Worm (Caenorhabditis elegans) whole organism, L3 larva: ENCODE results near the gene T04H1.12.

Experiments used
- ama-1 ChIP-seq: fragments of 150-350 bp; optimal IDR thresholded peaks from 2 replicates; lab custom pipeline; 2018
- ceh-28 ChIP-seq: fragments of 150-350 bp; optimal IDR thresholded peaks from 2 replicates; lab custom pipeline; 2014; ENCODE audit warnings: missing biosample characterization, missing genetic modification reagents, missing genetic modification characterization
- ceh-82 ChIP-seq: fragments of 150-350 bp; optimal IDR thresholded peaks from 2 replicates; lab custom pipeline; 2014; ENCODE audit warnings: missing biosample characterization, missing genetic modification characterization
- elt-3 ChIP-seq, 3 experiments: fragments of 150-350 bp in 1 of 3; sonication (generic microtip) in 2 of 3; optimal IDR thresholded peaks; 2 replicates in 2 of 3; 4 replicates in 1 of 3; lab custom pipeline; 2014 to 2017; ENCODE audit warnings: missing biosample characterization in 3 of 3, missing genetic modification characterization in 3 of 3
- lin-39 ChIP-seq: fragments of 150-350 bp; optimal IDR thresholded peaks from 2 replicates; lab custom pipeline; 2018; ENCODE audit warnings: missing biosample characterization, missing genetic modification reagents, missing genetic modification characterization
- nfya-1 ChIP-seq: sonication (generic microtip); optimal IDR thresholded peaks from 2 replicates; lab custom pipeline; 2017; ENCODE audit warnings: missing genetic modification characterization, mild to moderate bottlenecking, missing compliant biosample characterization, antibody characterized with exemption, moderate library complexity; ENCODE audit not compliant: insufficient read depth
- unc-62 ChIP-seq: fragments of 150-350 bp; sonication (generic microtip); optimal IDR thresholded peaks from 4 replicates; lab custom pipeline; 2014; ENCODE audit warnings: missing biosample characterization, missing genetic modification reagents, missing genetic modification characterization
- ztf-11 ChIP-seq: fragments of 150-350 bp; optimal IDR thresholded peaks from 2 replicates; lab custom pipeline; 2014; ENCODE audit warnings: missing biosample characterization, missing genetic modification characterization
- ztf-4 ChIP-seq: fragments of 150-350 bp; optimal IDR thresholded peaks from 2 replicates; lab custom pipeline; 2014; ENCODE audit warnings: missing biosample characterization, missing genetic modification characterization

DNA sequence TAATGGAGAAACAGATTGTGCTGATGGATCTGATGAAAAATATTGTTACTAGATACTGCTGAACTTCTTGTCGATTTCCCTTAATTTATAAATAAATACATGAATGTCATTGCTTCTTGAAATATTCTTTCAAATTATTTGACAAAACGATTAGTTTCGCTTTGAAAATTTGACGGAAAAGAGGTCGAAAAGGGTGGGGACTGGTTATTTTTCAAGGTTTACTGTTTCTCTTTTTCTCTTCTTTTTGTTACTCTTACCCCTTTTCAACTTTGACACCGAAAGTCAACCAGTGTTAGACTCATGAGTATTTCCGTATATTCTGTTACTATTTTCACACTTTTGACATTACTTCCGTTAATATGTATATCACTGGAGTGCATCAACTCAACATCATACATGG lies at the start of gene T04H1.12:
- TF ChIP-seq lin-39 (tag; lab: Kevin White, UChicago) = no peak
- no peak for TF ChIP-seq nfya-1 (tag; lab: Kevin White, UChicago)
- TF ChIP-seq ceh-82 (tag; lab: Kevin White, UChicago) = no peak
- no peak for TF ChIP-seq ztf-4 (tag; lab: Kevin White, UChicago)
- TF ChIP-seq ceh-28 = no peak
- no peak for TF ChIP-seq ztf-11 (tag; lab: Kevin White, UChicago)
- TF ChIP-seq elt-3 (tag; optimal IDR thresholded peaks at IDR 0.05; lab: Kevin White, UChicago) = no peak
- TF ChIP-seq unc-62 (GFP tag; lab: Kevin White, UChicago) = no peak
- TF ChIP-seq ama-1 (lab: Kevin White, UChicago) = no peak
